Fruit fly (Drosophila melanogaster): ENCODE measurements around the gene Grl36b.

Gene Grl36b

dm6 chr2L:18136427-18136857 lies 10.9 kb upstream of the Grl36b start:
- TF ChIP-seq Dp (GFP tag; optimal IDR thresholded peaks at IDR 0.05) (no peak), pan (optimal IDR thresholded peaks at IDR 0.05) (no peak), pan (GFP tag; optimal IDR thresholded peaks at IDR 0.05 in 1 of 2, IDR thresholded peaks at IDR 0.05 in 1 of 2) (peak in 1 of 2 experiments; percentile 16), CG8290 (GFP tag; optimal IDR thresholded peaks at IDR 0.05) (no peak), CG8290 (tag; optimal IDR thresholded peaks at IDR 0.05) (peak in 1 of 2 experiments; percentile 70), ranshi (GFP tag; IDR thresholded peaks at IDR 0.05) (peak; percentile 33; the same call in 1 of the 2 replicates), odd (GFP tag; optimal IDR thresholded peaks at IDR 0.05) (no peak), CG31224 (GFP tag; IDR thresholded peaks at IDR 0.05) (peak; percentile 21; the same call in 1 of the 2 replicates), mam (GFP tag; optimal IDR thresholded peaks at IDR 0.05) (peak; percentile 23), lilli (GFP tag; optimal IDR thresholded peaks at IDR 0.05) (peak; percentile 46), CG13287 (GFP tag; IDR thresholded peaks at IDR 0.05; ENCODE audit: partially characterized antibody) (peak; percentile 11; the same call in 1 of the 2 replicates), CG17385 (GFP tag; optimal IDR thresholded peaks at IDR 0.05) (peak; percentile 21), BtbVII (GFP tag; optimal IDR thresholded peaks at IDR 0.05) (peak; percentile 67), sim (GFP tag; IDR thresholded peaks at IDR 0.05) (no peak), CG13296 (GFP tag; optimal IDR thresholded peaks at IDR 0.05) (peak; percentile 37), chif (GFP tag; optimal IDR thresholded peaks at IDR 0.05) (peak in 1 of 2 experiments; percentile 17), gfzf (GFP tag; optimal IDR thresholded peaks at IDR 0.05) (no peak), CG14710 (tag; optimal IDR thresholded peaks at IDR 0.05) (no peak), CG6254 (GFP tag; optimal IDR thresholded peaks at IDR 0.05) (no peak), CG1602 (GFP tag; optimal IDR thresholded peaks at IDR 0.05) (no peak), CG18011 (GFP tag; optimal IDR thresholded peaks at IDR 0.05) (peak; percentile 51), chm (GFP tag; IDR thresholded peaks at IDR 0.05) (no peak), Adf1 (GFP tag; IDR thresholded peaks at IDR 0.05) (peak; percentile 38; the same call in 1 of the 2 replicates), CG2678 (tag; optimal IDR thresholded peaks at IDR 0.05) (peak; percentile 55), CG7928 (GFP tag; optimal IDR thresholded peaks at IDR 0.05) (peak; percentile 54), p53 (GFP tag; optimal IDR thresholded peaks at IDR 0.05) (no peak), pho (GFP tag; optimal IDR thresholded peaks at IDR 0.05) (peak; percentile 67), nmo (GFP tag; optimal IDR thresholded peaks at IDR 0.05) (no peak), Atf6 (GFP tag; IDR thresholded peaks at IDR 0.05) (peak; percentile 71; the same call in 1 of the 2 replicates), CG10209 (GFP tag; optimal IDR thresholded peaks at IDR 0.05) (peak; percentile 54), CG2129 (GFP tag; IDR thresholded peaks at IDR 0.05; ENCODE audit: partially characterized antibody) (no peak), CoRest (tag; optimal IDR thresholded peaks at IDR 0.05) (peak; percentile 19), hbn (GFP tag; IDR thresholded peaks at IDR 0.05; ENCODE audit: partially characterized antibody) (no peak), Hr51 (GFP tag; optimal IDR thresholded peaks at IDR 0.05) (no peak), sd (tag; optimal IDR thresholded peaks at IDR 0.05) (peak; percentile 78), CG31365 (tag; optimal IDR thresholded peaks at IDR 0.05) (peak; percentile 9), CG3995 (GFP tag; optimal IDR thresholded peaks at IDR 0.05) (peak; percentile 18), Pdp1 (GFP tag; optimal IDR thresholded peaks at IDR 0.05) (peak in 1 of 2 experiments; percentile 86), CG8478 (optimal IDR thresholded peaks at IDR 0.05) (no peak), scrt (GFP tag; optimal IDR thresholded peaks at IDR 0.05) (peak; percentile 7), Meics (GFP tag; optimal IDR thresholded peaks at IDR 0.05) (peak; percentile 72), bcd (GFP tag; optimal IDR thresholded peaks at IDR 0.05) (peak; percentile 31), ash1 (GFP tag; optimal IDR thresholded peaks at IDR 0.05) (peak; percentile 18), Xrp1 (GFP tag; IDR thresholded peaks at IDR 0.05) (peak; percentile 25; the same call in 1 of the 2 replicates), CG14860 (GFP tag; IDR thresholded peaks at IDR 0.05; ENCODE audit: partially characterized antibody) (no peak), Mad (GFP tag; optimal IDR thresholded peaks at IDR 0.05) (peak; percentile 13), hkb (optimal IDR thresholded peaks at IDR 0.05) (no peak), hkb (GFP tag; IDR thresholded peaks at IDR 0.05) (peak; percentile 29; the same call in 1 of the 2 replicates), CG10959 (GFP tag; IDR thresholded peaks at IDR 0.05) (no peak), CG3281 (GFP tag; optimal IDR thresholded peaks at IDR 0.05) (peak; percentile 75), HmgZ (tag; optimal IDR thresholded peaks at IDR 0.05) (peak; percentile 12)
